Fruit fly (Drosophila melanogaster) whole organism, embryonic: ENCODE results near the gene Pde9.
A peak's percentile ranks its signal among the peaks of the same experiment; 100 is the strongest.

Source experiments
- CG10543 ChIP-seq: fragments of 200-800 bp; sonication (Bioruptor generic); optimal IDR thresholded peaks from 3 replicates; lab custom pipeline; 2017; ENCODE audit warnings: missing biosample characterization, mild to moderate bottlenecking, missing genetic modification characterization, moderate library complexity
- CG10654 ChIP-seq: fragments of 200-800 bp; sonication (Bioruptor generic); optimal IDR thresholded peaks from 2 replicates; lab custom pipeline; 2016; ENCODE audit warnings: missing biosample characterization, missing genetic modification characterization
- CG12071 ChIP-seq: fragments of 200-800 bp; sonication (Bioruptor generic); optimal IDR thresholded peaks from 3 replicates; lab custom pipeline; 2018; ENCODE audit warnings: missing biosample characterization, mild to moderate bottlenecking, missing genetic modification characterization
- CG12219 ChIP-seq: fragments of 200-800 bp; sonication (Bioruptor generic); optimal IDR thresholded peaks from 3 replicates; lab custom pipeline; 2018; ENCODE audit warnings: missing biosample characterization, mild to moderate bottlenecking, missing genetic modification characterization
- CG1233 ChIP-seq: fragments of 200-800 bp; sonication (Bioruptor generic); optimal IDR thresholded peaks from 4 replicates; lab custom pipeline; 2018; ENCODE audit warnings: missing biosample characterization, mild to moderate bottlenecking, missing genetic modification characterization
- CG15696 ChIP-seq: fragments of 200-800 bp; sonication (Bioruptor generic); optimal IDR thresholded peaks from 2 replicates; lab custom pipeline; 2019; ENCODE audit warnings: missing biosample characterization, mild to moderate bottlenecking, missing genetic modification characterization, moderate library complexity
- CG16813 ChIP-seq: fragments of 200-800 bp; sonication (Bioruptor generic); IDR thresholded peaks from 3 replicates; pipeline ENCODE4 v1.3.6; 2022; ENCODE audit warnings: missing biosample characterization, missing genetic modification characterization; ENCODE audit not compliant: partially characterized antibody
- CG17568 ChIP-seq: fragments of 200-800 bp; sonication (Bioruptor generic); optimal IDR thresholded peaks from 2 replicates; lab custom pipeline; 2018; ENCODE audit warnings: missing biosample characterization, mild to moderate bottlenecking, missing genetic modification characterization, moderate library complexity
- CG17912 ChIP-seq: fragments of 200-800 bp; sonication (Bioruptor generic); optimal IDR thresholded peaks from 2 replicates; lab custom pipeline; 2018; ENCODE audit warnings: missing biosample characterization, mild to moderate bottlenecking, missing genetic modification characterization
- CG2712 ChIP-seq: fragments of 200-800 bp; optimal IDR thresholded peaks from 3 replicates; lab custom pipeline; 2019; ENCODE audit warnings: missing biosample characterization, mild to moderate bottlenecking, missing genetic modification characterization, moderate library complexity
- CG3163 ChIP-seq: fragments of 200-800 bp; sonication (Bioruptor generic); optimal IDR thresholded peaks from 3 replicates; lab custom pipeline; 2016; ENCODE audit warnings: missing biosample characterization, missing genetic modification characterization
- CG32532 ChIP-seq: fragments of 200-800 bp; sonication (Bioruptor generic); IDR thresholded peaks from 2 replicates; pipeline ENCODE4 v1.3.6; 2022; ENCODE audit warnings: missing biosample characterization, missing genetic modification characterization
- CG3838 ChIP-seq: fragments of 200-800 bp; sonication (Bioruptor generic); optimal IDR thresholded peaks from 3 replicates; lab custom pipeline; 2016; ENCODE audit warnings: missing biosample characterization, missing genetic modification characterization
- CG5180 ChIP-seq: fragments of 200-800 bp; sonication (Bioruptor generic); optimal IDR thresholded peaks from 3 replicates; lab custom pipeline; 2017; ENCODE audit warnings: missing biosample characterization, missing genetic modification characterization, mild to moderate bottlenecking, moderate library complexity, missing genetic modification reagents
- CG6765 ChIP-seq: fragments of 200-800 bp; sonication (Bioruptor generic); optimal IDR thresholded peaks from 3 replicates; lab custom pipeline; 2017; ENCODE audit warnings: missing biosample characterization, mild to moderate bottlenecking, missing genetic modification characterization
- CG7357 ChIP-seq: fragments of 200-800 bp; sonication (Bioruptor generic); IDR thresholded peaks from 3 replicates; pipeline ENCODE4 v1.3.6; 2022; ENCODE audit warnings: missing biosample characterization, missing genetic modification characterization
- CG8359 ChIP-seq: fragments of 200-800 bp; sonication (Bioruptor generic); optimal IDR thresholded peaks from 2 replicates; lab custom pipeline; 2017; ENCODE audit warnings: missing biosample characterization, mild to moderate bottlenecking, missing genetic modification characterization, borderline replicate concordance
- Dbx ChIP-seq: fragments of 200-800 bp; sonication (Bioruptor generic); IDR thresholded peaks from 3 replicates; pipeline ENCODE4 v1.3.6; 2022; ENCODE audit warnings: missing biosample characterization, missing genetic modification characterization
- Dfd ChIP-seq, 2 experiments: fragments of >200 bp; optimal IDR thresholded peaks; 2 replicates each; lab custom pipeline; 2017; ENCODE audit warnings: missing biosample characterization in 2 of 2, missing genetic modification characterization in 2 of 2
- Drgx ChIP-seq: fragments of 200-800 bp; sonication (Bioruptor generic); IDR thresholded peaks from 2 replicates; pipeline ENCODE4 v1.3.6; 2022; ENCODE audit warnings: missing biosample characterization, missing genetic modification characterization
- GATAe ChIP-seq: fragments of 200-800 bp; sonication (Bioruptor generic); conservative IDR thresholded peaks from 2 replicates; pipeline ENCODE4 v1.3.6; 2022; ENCODE audit warnings: missing biosample characterization, missing genetic modification characterization
- Kr ChIP-seq: fragments of 200-800 bp; sonication (Bioruptor generic); optimal IDR thresholded peaks from 2 replicates; lab custom pipeline; 2017; ENCODE audit warnings: missing biosample characterization, mild to moderate bottlenecking, missing genetic modification characterization
- Med ChIP-seq: fragments of 200-800 bp; sonication (Bioruptor generic); peaks from one replicate; lab custom pipeline; 2016; ENCODE audit warnings: missing biosample characterization, missing genetic modification characterization, mild to moderate bottlenecking, inconsistent platforms, moderate library complexity
- Meics ChIP-seq: fragments of 200-800 bp; sonication (Bioruptor generic); optimal IDR thresholded peaks from 2 replicates; lab custom pipeline; 2017; ENCODE audit warnings: missing biosample characterization, mild to moderate bottlenecking, missing genetic modification characterization
- Myb ChIP-seq: fragments of 200-800 bp; sonication (Bioruptor generic); optimal IDR thresholded peaks from 2 replicates; lab custom pipeline; 2016; ENCODE audit warnings: missing biosample characterization, missing genetic modification characterization
- NK7.1 ChIP-seq: fragments of 200-800 bp; sonication (Bioruptor generic); optimal IDR thresholded peaks from 3 replicates; lab custom pipeline; 2016; ENCODE audit warnings: missing biosample characterization, missing genetic modification characterization
- Nf-YC ChIP-seq: fragments of 200-800 bp; optimal IDR thresholded peaks from 3 replicates; lab custom pipeline; 2019; ENCODE audit warnings: missing biosample characterization, mild to moderate bottlenecking, missing genetic modification characterization, moderate library complexity
- Poxn ChIP-seq: fragments of 200-800 bp; sonication (Bioruptor generic); IDR thresholded peaks from 2 replicates; pipeline ENCODE4 v1.3.6; 2022; ENCODE audit warnings: missing biosample characterization, missing genetic modification characterization
- Scr ChIP-seq: fragments of 200-800 bp; sonication (Bioruptor generic); IDR thresholded peaks from 2 replicates; pipeline ENCODE4 v1.3.6; 2022; ENCODE audit warnings: missing biosample characterization, missing genetic modification characterization; ENCODE audit not compliant: partially characterized antibody
- Trl ChIP-seq, 3 experiments: fragments of >200 bp in 2 of 3; fragments of 200-800 bp in 1 of 3; sonication (Bioruptor generic) in 1 of 3; optimal IDR thresholded peaks; 2 replicates in 1 of 3; 3 replicates in 2 of 3; lab custom pipeline; 2016 to 2017; ENCODE audit warnings: missing biosample characterization in 1 of 3, missing genetic modification characterization in 1 of 3
- abd-A ChIP-seq: fragments of 200-800 bp; sonication (Bioruptor generic); optimal IDR thresholded peaks from 3 replicates; lab custom pipeline; 2019; ENCODE audit warnings: missing biosample characterization, mild to moderate bottlenecking, missing genetic modification characterization, moderate library complexity
- aop ChIP-seq: fragments of 200-800 bp; sonication (Bioruptor generic); IDR thresholded peaks from 2 replicates; pipeline ENCODE4 v1.3.6; 2022; ENCODE audit warnings: missing biosample characterization, missing genetic modification characterization
- ase ChIP-seq: fragments of 200-800 bp; sonication (Bioruptor generic); IDR thresholded peaks from 3 replicates; pipeline ENCODE4 v1.3.6; 2022; ENCODE audit warnings: missing biosample characterization, missing genetic modification characterization
- caup ChIP-seq: fragments of 200-800 bp; sonication (Bioruptor generic); optimal IDR thresholded peaks from 3 replicates; lab custom pipeline; 2017; ENCODE audit warnings: missing biosample characterization, mild to moderate bottlenecking, missing genetic modification characterization, moderate library complexity; ENCODE audit not compliant: severe bottlenecking
- cg ChIP-seq: fragments of 200-800 bp; sonication (Bioruptor generic); optimal IDR thresholded peaks from 3 replicates; lab custom pipeline; 2019; ENCODE audit warnings: missing biosample characterization, mild to moderate bottlenecking, missing genetic modification characterization, moderate library complexity
- crol ChIP-seq: fragments of 200-800 bp; sonication (Bioruptor generic); IDR thresholded peaks from 2 replicates; pipeline ENCODE4 v1.3.6; 2022; ENCODE audit warnings: missing biosample characterization, missing genetic modification characterization
- dmrt11E ChIP-seq: fragments of 200-800 bp; sonication (Bioruptor generic); optimal IDR thresholded peaks from 3 replicates; lab custom pipeline; 2018; ENCODE audit warnings: missing biosample characterization, mild to moderate bottlenecking, missing genetic modification characterization, moderate library complexity
- en ChIP-seq: fragments of 200-800 bp; sonication (Bioruptor generic); optimal IDR thresholded peaks from 2 replicates; lab custom pipeline; 2016; ENCODE audit warnings: missing biosample characterization, missing genetic modification characterization
- fru ChIP-seq: fragments of >200 bp; optimal IDR thresholded peaks from 2 replicates; lab custom pipeline; 2017
- gro ChIP-seq: fragments of 200-800 bp; sonication (Bioruptor generic); optimal IDR thresholded peaks from 2 replicates; lab custom pipeline; 2016; ENCODE audit warnings: missing biosample characterization, missing genetic modification characterization
- gt ChIP-seq: fragments of 200-800 bp; sonication (Bioruptor generic); IDR thresholded peaks from 2 replicates; pipeline ENCODE4 v1.3.6; 2022; ENCODE audit warnings: missing biosample characterization, missing genetic modification characterization
- oc ChIP-seq: fragments of 200-800 bp; sonication (Bioruptor generic); optimal IDR thresholded peaks from 2 replicates; lab custom pipeline; 2018; ENCODE audit warnings: missing biosample characterization, mild to moderate bottlenecking, missing genetic modification characterization, moderate library complexity
- otp ChIP-seq: fragments of 200-800 bp; sonication (Bioruptor generic); IDR thresholded peaks from 3 replicates; pipeline ENCODE4, ENCODE4 v1.3.6; 2022; ENCODE audit warnings: missing biosample characterization, missing genetic modification characterization
- pzg ChIP-seq: fragments of 200-800 bp; sonication (Bioruptor generic); optimal IDR thresholded peaks from 3 replicates; lab custom pipeline; 2018; ENCODE audit warnings: missing biosample characterization, mild to moderate bottlenecking, missing genetic modification characterization, moderate library complexity
- so ChIP-seq: fragments of 200-800 bp; sonication (Bioruptor generic); IDR thresholded peaks from 3 replicates; pipeline ENCODE4 v1.3.6; 2022; ENCODE audit warnings: missing biosample characterization, missing genetic modification characterization
- sob ChIP-seq: fragments of 200-800 bp; sonication (Bioruptor generic); IDR thresholded peaks from 2 replicates; pipeline ENCODE4 v1.3.6; 2022; ENCODE audit warnings: missing biosample characterization, missing genetic modification characterization
- tup ChIP-seq: fragments of 200-800 bp; sonication (Bioruptor generic); optimal IDR thresholded peaks from 2 replicates; lab custom pipeline; 2016; ENCODE audit warnings: missing biosample characterization, mild to moderate bottlenecking, missing genetic modification characterization, moderate library complexity
- vvl ChIP-seq: fragments of 200-800 bp; sonication (Bioruptor generic); IDR thresholded peaks from 2 replicates; pipeline ENCODE4 v1.3.6; 2022; ENCODE audit warnings: missing biosample characterization, missing genetic modification characterization

The Pde9 gene

dm6 chrX:12754348-12754733 lies 142.8 kb downstream of the Pde9 start (continued):
- peak; percentile 80 for TF ChIP-seq CG10654 (GFP tag; lab: Kevin White, UChicago)
- peak; percentile 70 for TF ChIP-seq Myb
- peak; percentile 66 for TF ChIP-seq CG8359 (GFP tag; lab: Kevin White, UChicago)
- TF ChIP-seq Scr: no peak

- TF ChIP-seq en (GFP tag; lab: Kevin White, UChicago) (no peak), tup (no peak), Nf-YC (no peak), caup (peak; percentile 2), pzg (GFP tag; lab: Kevin White, UChicago) (no peak), CG5180 (GFP tag; lab: Kevin White, UChicago) (peak; percentile 17), CG2712 (no peak), CG3163 (no peak), ase (GFP tag; lab: Robert Waterston, UW) (no peak), sob (GFP tag; lab: Robert Waterston, UW) (no peak), aop (GFP tag; lab: Robert Waterston, UW) (no peak), Trl (optimal IDR thresholded peaks at IDR 0.05; lab: Kevin White, UChicago) (peak; percentile 62 to 68), Trl (GFP tag; optimal IDR thresholded peaks at IDR 0.05; lab: Kevin White, UChicago) (no peak), Meics (no peak), CG16813 (GFP tag; lab: Robert Waterston, UW) (no peak), CG12071 (no peak), Med (GFP tag; lab: Kevin White, UChicago) (peak; percentile 32), CG17568 (GFP tag; lab: Kevin White, UChicago) (peak; percentile 23), crol (GFP tag; lab: Robert Waterston, UW) (peak; percentile 99), CG12219 (GFP tag; lab: Kevin White, UChicago) (no peak), so (GFP tag; lab: Robert Waterston, UW) (peak; percentile 57; the same call in 1 of the 3 replicates), NK7.1 (GFP tag; lab: Kevin White, UChicago) (no peak), CG17912 (peak; percentile 38), Drgx (peak; percentile 63; the same call in 1 of the 2 replicates), abd-A (tag; lab: Kevin White, UChicago) (peak; percentile 93), fru (lab: Kevin White, UChicago) (no peak), Dfd (GFP tag; optimal IDR thresholded peaks at IDR 0.05; lab: Kevin White, UChicago) (no peak), gt (GFP tag; lab: Robert Waterston, UW) (no peak), oc (tag; lab: Kevin White, UChicago) (peak; percentile 89), gro (GFP tag; lab: Kevin White, UChicago) (no peak), CG7357 (no peak), Poxn (GFP tag; lab: Robert Waterston, UW) (no peak), cg (GFP tag; lab: Kevin White, UChicago) (peak; percentile 74), CG10543 (GFP tag; lab: Kevin White, UChicago) (peak; percentile 83), CG6765 (no peak), CG3838 (GFP tag; lab: Kevin White, UChicago) (no peak), GATAe (GFP tag; lab: Robert Waterston, UW) (peak; percentile 78), Kr (no peak), dmrt11E (tag; lab: Kevin White, UChicago) (no peak), CG1233 (GFP tag; lab: Kevin White, UChicago) (no peak), otp (GFP tag; lab: Robert Waterston, UW) (peak; percentile 64), CG32532 (GFP tag; lab: Robert Waterston, UW) (peak; percentile 22; the same call in 1 of the 2 replicates), Dbx (GFP tag; lab: Robert Waterston, UW) (0 out of 3 replicates have a peak, but pooled peaks have one; percentile 17), CG15696 (tag; lab: Kevin White, UChicago) (no peak), vvl (GFP tag; lab: Robert Waterston, UW) (peak; percentile 30; the same call in 1 of the 2 replicates)
Measured at dm6 chrX:12753602-12754347, 143.4 kb downstream of the Pde9 start.
